Worm (Caenorhabditis elegans) whole organism, young adult: Measurements from ENCODE around the gene W01A11.7.
A peak's percentile ranks its signal among the peaks of the same experiment; 100 is the strongest.

Source experiments
- C17E4.6 ChIP-seq: fragments of 200-800 bp; sonication (Bioruptor generic); IDR thresholded peaks from 2 replicates; pipeline ENCODE4 v1.3.6; 2022; ENCODE audit warnings: missing genetic modification reagents, missing genetic modification characterization, missing compliant biosample characterization
- F39B2.1 ChIP-seq: fragments of 200-800 bp; sonication (Bioruptor generic); IDR thresholded peaks from 2 replicates; pipeline ENCODE4 v1.3.6; 2022; ENCODE audit warnings: missing genetic modification reagents, missing genetic modification characterization, missing compliant biosample characterization
- F55B11.4 ChIP-seq: sonication (generic microtip); optimal IDR thresholded peaks from 2 replicates; lab custom pipeline; 2016; ENCODE audit warnings: missing compliant biosample characterization, missing genetic modification characterization, borderline replicate concordance; ENCODE audit not compliant: insufficient read depth
- F57C9.4 ChIP-seq: sonication (generic microtip); optimal IDR thresholded peaks from 2 replicates; lab custom pipeline; 2017; ENCODE audit warnings: mild to moderate bottlenecking, missing genetic modification characterization, missing compliant biosample characterization
- Y53F4B.3 ChIP-seq: fragments of 200-800 bp; sonication (Bioruptor generic); IDR thresholded peaks from 2 replicates; pipeline ENCODE4 v1.3.6; 2022; ENCODE audit warnings: missing genetic modification reagents, missing genetic modification characterization, missing compliant biosample characterization
- Y56A3A.18 ChIP-seq: fragments of 200-800 bp; sonication (Bioruptor generic); IDR thresholded peaks from 2 replicates; pipeline ENCODE4 v1.3.6; 2022; ENCODE audit warnings: missing genetic modification reagents, missing genetic modification characterization, missing compliant biosample characterization
- Y95B8A.8 ChIP-seq: fragments of 200-800 bp; sonication (Bioruptor generic); IDR thresholded peaks from 2 replicates; pipeline ENCODE4 v1.3.6; 2022; ENCODE audit warnings: missing genetic modification reagents, missing genetic modification characterization, missing compliant biosample characterization
- bed-1 ChIP-seq: fragments of 200-800 bp; sonication (Bioruptor generic); IDR thresholded peaks from 2 replicates; pipeline ENCODE4 v1.3.6; 2022; ENCODE audit warnings: missing genetic modification reagents, missing genetic modification characterization, missing compliant biosample characterization
- ccch-3 ChIP-seq: fragments of 200-800 bp; sonication (Bioruptor generic); optimal IDR thresholded peaks from 2 replicates; lab custom pipeline; 2018; ENCODE audit warnings: mild to moderate bottlenecking, missing genetic modification characterization, missing compliant biosample characterization
- ceh-40 ChIP-seq: fragments of 200-800 bp; sonication (Bioruptor generic); IDR thresholded peaks from 2 replicates; pipeline ENCODE4 v1.3.6; 2022; ENCODE audit warnings: missing genetic modification characterization, missing compliant biosample characterization
- ceh-79 ChIP-seq: sonication (generic microtip); optimal IDR thresholded peaks from 2 replicates; lab custom pipeline; 2017; ENCODE audit warnings: mild to moderate bottlenecking, missing genetic modification characterization, missing compliant biosample characterization
- dox-1 ChIP-seq: fragments of 200-800 bp; sonication (Bioruptor generic); IDR thresholded peaks from 2 replicates; pipeline ENCODE4 v1.3.6; 2022; ENCODE audit warnings: missing genetic modification reagents, missing genetic modification characterization, missing compliant biosample characterization
- dpl-1 ChIP-seq: fragments of 150-350 bp; optimal IDR thresholded peaks from 2 replicates; lab custom pipeline; 2014; ENCODE audit warnings: missing biosample characterization, missing genetic modification reagents, missing genetic modification characterization
- egrh-3 ChIP-seq: fragments of 200-800 bp; sonication (Bioruptor generic); IDR thresholded peaks from 2 replicates; pipeline ENCODE4 v1.3.6; 2022; ENCODE audit warnings: missing genetic modification reagents, missing genetic modification characterization, missing compliant biosample characterization
- ekl-4 ChIP-seq: fragments of 200-800 bp; sonication (Bioruptor generic); IDR thresholded peaks from 2 replicates; pipeline ENCODE4 v1.3.6; 2022; ENCODE audit warnings: missing genetic modification reagents, missing genetic modification characterization, missing compliant biosample characterization
- ets-4 ChIP-seq: fragments of 200-800 bp; sonication (Bioruptor generic); optimal IDR thresholded peaks from 2 replicates; lab custom pipeline; 2018; ENCODE audit warnings: mild to moderate bottlenecking, missing genetic modification characterization, missing compliant biosample characterization
- fkh-3 ChIP-seq: sonication (generic microtip); optimal IDR thresholded peaks from 2 replicates; lab custom pipeline; 2016; ENCODE audit warnings: mild to moderate bottlenecking, missing genetic modification characterization, missing compliant biosample characterization
- him-1 ChIP-seq: sonication (generic microtip); optimal IDR thresholded peaks from 2 replicates; lab custom pipeline; 2016; ENCODE audit warnings: missing genotype, missing genetic modification reagents, missing genetic modification characterization, missing compliant biosample characterization
- lsy-27 ChIP-seq: sonication (generic microtip); optimal IDR thresholded peaks from 2 replicates; lab custom pipeline; 2017; ENCODE audit warnings: missing genetic modification characterization, mild to moderate bottlenecking, missing compliant biosample characterization, antibody characterized with exemption, missing genotype, borderline replicate concordance; ENCODE audit not compliant: insufficient read depth
- nhr-80 ChIP-seq: sonication (generic microtip); optimal IDR thresholded peaks from 2 replicates; lab custom pipeline; 2016; ENCODE audit warnings: missing genetic modification characterization, missing compliant biosample characterization
- sea-2 ChIP-seq: fragments of 200-800 bp; sonication (Bioruptor generic); IDR thresholded peaks from 2 replicates; pipeline ENCODE4 v1.3.6; 2022; ENCODE audit warnings: missing genetic modification characterization, missing compliant biosample characterization
- snpc-1.1 ChIP-seq: sonication (generic microtip); optimal IDR thresholded peaks from 2 replicates; lab custom pipeline; 2017; ENCODE audit warnings: missing genetic modification characterization, mild to moderate bottlenecking, missing compliant biosample characterization, antibody characterized with exemption, moderate library complexity, missing genotype, missing genetic modification reagents; ENCODE audit not compliant: insufficient read depth
- snpc-1.3 ChIP-seq: sonication (generic microtip); optimal IDR thresholded peaks from 2 replicates; lab custom pipeline; 2017; ENCODE audit warnings: missing genetic modification characterization, mild to moderate bottlenecking, missing compliant biosample characterization, antibody characterized with exemption, moderate library complexity, missing genotype, missing genetic modification reagents; ENCODE audit not compliant: insufficient read depth
- somi-1 ChIP-seq: fragments of 200-800 bp; sonication (Bioruptor generic); optimal IDR thresholded peaks from 2 replicates; lab custom pipeline; 2018; ENCODE audit warnings: mild to moderate bottlenecking, missing genetic modification characterization, missing compliant biosample characterization
- tlf-1 ChIP-seq: fragments of 200-800 bp; sonication (Bioruptor generic); optimal IDR thresholded peaks from 2 replicates; lab custom pipeline; 2018; ENCODE audit warnings: mild to moderate bottlenecking, missing genetic modification characterization, missing compliant biosample characterization
- zfh-2 ChIP-seq: fragments of 200-800 bp; sonication (Bioruptor generic); conservative IDR thresholded peaks from 2 replicates; pipeline ENCODE4 v1.3.6; 2022; ENCODE audit warnings: missing genetic modification reagents, missing genetic modification characterization, missing compliant biosample characterization
- ztf-28 ChIP-seq: fragments of 200-800 bp; sonication (Bioruptor generic); IDR thresholded peaks from 2 replicates; pipeline ENCODE4 v1.3.6; 2022; ENCODE audit warnings: missing genetic modification reagents, missing genetic modification characterization, missing compliant biosample characterization

The W01A11.7 gene

DNA sequence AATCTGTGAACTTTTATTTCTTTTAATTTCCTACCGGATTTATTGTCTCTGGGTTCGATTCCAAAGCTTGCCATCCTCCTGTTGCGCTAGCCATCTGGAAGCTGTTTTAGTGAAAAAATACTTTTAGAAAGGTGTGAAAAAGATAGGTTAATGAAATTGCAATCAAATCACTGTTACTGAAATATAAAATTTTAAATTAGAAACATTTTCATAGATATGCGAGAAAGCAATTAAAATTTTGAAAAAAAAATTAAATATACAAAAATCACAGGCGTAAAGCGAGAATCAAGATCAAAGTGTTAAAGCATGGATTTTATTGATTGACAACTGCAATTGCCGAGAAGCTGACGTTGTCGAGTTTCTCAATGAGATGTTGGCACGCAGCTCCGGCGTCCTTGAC, 4.5 kb upstream of the W01A11.7 start, which contains the start of gene ubh-2 (continued):
- no peak for TF ChIP-seq ztf-28
- TF ChIP-seq ekl-4 (GFP tag; lab: Robert Waterston, UW), result no peak
- no peak for TF ChIP-seq fkh-3
- no peak for TF ChIP-seq tlf-1 (GFP tag; lab: Kevin White, UChicago)

DNA sequence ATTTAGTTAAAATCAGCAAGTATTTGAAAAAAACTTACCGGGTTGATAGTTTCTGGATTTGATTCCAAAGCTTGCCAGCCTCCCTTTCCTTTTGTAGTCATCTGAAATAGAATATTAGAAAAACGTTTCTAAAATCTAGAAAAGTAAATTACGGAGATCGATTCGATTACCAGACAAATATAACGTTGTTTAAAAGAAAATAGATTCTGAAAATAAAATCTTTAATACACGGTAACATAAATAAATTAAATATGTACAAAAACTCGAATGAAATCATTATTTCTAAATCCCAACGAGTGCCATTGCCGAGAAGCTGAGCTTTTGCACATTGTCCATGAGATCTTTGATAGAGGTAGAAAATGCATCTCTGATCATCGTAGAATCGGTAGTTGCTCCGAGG, 3.5 kb upstream of the W01A11.7 start, which contains the start of gene ubh-3:
ubh-3 (minus strand) TSS at position 101 of the 400 bp plus-strand sequence.
- TF ChIP-seq dpl-1, result no peak
- TF ChIP-seq egrh-3 (GFP tag; lab: Robert Waterston, UW), result no peak
- no peak for TF ChIP-seq dox-1 (GFP tag; lab: Robert Waterston, UW)
- TF ChIP-seq ccch-3, result no peak
- no peak for TF ChIP-seq F57C9.4 (tag; lab: Kevin White, UChicago)
- no peak for TF ChIP-seq Y56A3A.18 (GFP tag; lab: Robert Waterston, UW)
- no peak for TF ChIP-seq Y95B8A.8
- TF ChIP-seq ets-4 (GFP tag; lab: Kevin White, UChicago), result no peak
- TF ChIP-seq F39B2.1 (GFP tag; lab: Robert Waterston, UW), result no peak
- no peak for TF ChIP-seq snpc-1.3 (tag; lab: Kevin White, UChicago)
- TF ChIP-seq him-1, result no peak
- no peak for TF ChIP-seq zfh-2 (GFP tag; lab: Robert Waterston, UW)
- no peak for TF ChIP-seq Y53F4B.3 (GFP tag; lab: Robert Waterston, UW)
- TF ChIP-seq ceh-79 (tag; lab: Kevin White, UChicago), result no peak
- no peak for TF ChIP-seq C17E4.6 (GFP tag; lab: Robert Waterston, UW)
- no peak for TF ChIP-seq lsy-27 (tag; lab: Kevin White, UChicago)
- TF ChIP-seq, all 124 proteins: peak for 0

DNA sequence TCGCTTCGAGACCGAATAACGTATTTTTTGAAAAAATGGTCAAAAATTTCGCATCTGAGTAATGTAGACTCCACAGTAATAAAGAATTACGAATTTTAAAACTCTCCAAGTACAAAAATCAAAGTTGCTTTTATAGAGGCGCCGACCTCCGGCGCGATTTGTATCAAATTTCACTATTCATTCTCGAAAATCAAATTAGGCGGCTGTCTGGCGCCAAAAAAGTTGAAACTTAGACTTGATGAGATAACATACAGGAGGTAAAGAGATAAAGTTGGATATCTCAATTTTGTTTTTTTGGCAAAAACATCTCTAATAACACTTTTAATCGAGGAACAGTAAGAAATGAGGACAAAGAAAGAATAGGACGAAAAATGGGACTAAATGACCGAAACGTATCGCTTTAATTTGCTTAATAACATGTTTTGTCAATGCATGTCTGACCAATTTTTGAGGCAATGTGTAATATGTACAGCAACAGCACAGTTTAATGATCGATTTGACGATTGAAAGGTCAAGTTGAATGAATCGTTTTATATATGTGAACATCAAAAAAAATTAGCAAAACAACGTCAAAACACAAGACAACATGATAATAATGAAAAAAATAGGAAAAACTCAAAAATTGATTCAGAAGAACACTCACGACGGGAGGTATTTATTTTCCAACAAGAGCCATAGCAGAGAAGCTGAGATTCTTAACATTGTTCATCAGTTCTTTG, 1.2 kb upstream of the W01A11.7 start:
- TF ChIP-seq somi-1, result no peak
- TF ChIP-seq sea-2 (GFP tag; lab: Robert Waterston, UW), result no peak
- no peak for TF ChIP-seq bed-1 (GFP tag; lab: Robert Waterston, UW)

DNA sequence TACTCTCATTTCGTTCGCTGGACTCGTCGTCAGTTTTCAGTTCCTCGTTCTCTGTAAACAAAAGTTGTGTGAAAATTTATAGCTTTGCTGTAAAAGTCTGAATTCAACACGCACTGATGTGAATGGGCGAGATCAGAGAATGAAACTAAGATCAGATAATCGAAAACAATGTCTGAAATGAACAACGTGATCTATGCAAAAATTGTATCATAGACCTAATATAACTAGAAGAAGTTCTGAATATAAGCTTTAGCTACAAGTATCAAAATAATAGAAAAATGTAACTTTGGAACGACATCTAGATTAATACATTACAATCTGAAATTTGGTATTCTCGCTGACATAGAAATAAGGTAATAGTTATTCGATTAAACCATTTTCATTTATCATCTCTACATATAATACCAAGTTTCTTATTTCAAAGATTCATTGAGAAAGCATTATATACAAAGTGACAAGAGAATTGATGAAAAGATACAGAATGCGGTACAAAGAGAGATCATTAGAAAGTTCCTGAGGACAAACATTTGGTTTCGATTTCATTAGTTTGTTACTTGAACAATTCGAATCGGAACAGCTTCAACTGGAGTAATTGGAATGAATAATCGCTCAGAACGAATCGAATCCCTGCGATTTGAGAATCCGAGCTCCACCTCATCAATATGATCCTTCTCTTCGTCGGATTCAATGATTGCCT, 910 bp downstream of the W01A11.7 start, which contains the start of gene moc-2:
moc-2 (minus strand) TSS at position 51 of the 697 bp plus-strand sequence.
- TF ChIP-seq F55B11.4 (tag; lab: Kevin White, UChicago), result no peak
- TF ChIP-seq, all 124 proteins: peak for 0

DNA sequence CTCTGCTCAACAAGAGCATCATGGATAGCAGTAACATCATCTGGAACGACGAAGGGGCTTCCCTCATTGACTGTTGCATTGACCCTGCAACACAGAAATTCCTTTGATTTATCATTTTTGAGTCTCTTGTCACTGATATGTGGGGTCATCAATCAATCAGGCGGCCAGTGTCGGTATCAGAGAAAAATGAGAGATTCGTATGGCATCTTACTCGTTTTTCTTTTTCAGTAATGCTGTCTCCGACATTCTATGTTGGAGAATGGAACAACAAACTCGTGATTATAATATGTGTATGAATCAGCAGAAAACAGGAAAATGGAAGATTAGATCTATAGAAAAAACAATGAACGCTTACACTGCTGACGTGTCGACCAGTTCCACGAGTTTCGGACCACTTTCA, 2.0 kb downstream of the W01A11.7 start:
- TF ChIP-seq nhr-80 (tag; lab: Kevin White, UChicago), result peak; percentile 2
- TF ChIP-seq snpc-1.1 (tag; lab: Kevin White, UChicago), result no peak

DNA sequence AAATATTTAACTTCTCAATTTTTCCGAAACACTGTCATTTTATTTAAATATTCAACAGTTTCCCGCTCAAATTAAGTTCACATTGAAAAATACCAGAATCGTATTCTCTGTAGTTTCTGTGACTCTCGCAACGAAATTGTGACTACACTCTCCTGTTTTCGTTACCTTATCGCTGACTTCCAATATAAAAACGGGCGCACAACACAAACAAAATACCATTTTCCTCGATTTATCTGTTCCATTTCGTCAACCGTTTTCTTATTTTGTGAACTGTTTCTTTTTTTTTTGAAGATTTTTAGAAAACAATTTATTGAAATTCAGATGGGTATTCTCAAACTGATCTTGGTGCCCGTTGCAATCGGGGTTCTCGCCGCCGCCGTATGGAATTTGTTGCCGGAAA, 6.3 kb downstream of the W01A11.7 start, which contains the start of gene W01A11.1:
W01A11.1 (plus strand) TSS at position 322 of the 400 bp plus-strand sequence.
- TF ChIP-seq ceh-40 (no peak), nhr-80 (tag; lab: Kevin White, UChicago) (peak; percentile 23)
